Fruit fly (Drosophila melanogaster): Measurements from ENCODE around the gene Cby.
A peak's percentile ranks its signal among the peaks of the same experiment; 100 is the strongest.

Cby gene

dm6 chr3R:21848271-21848670 is 19.5 kb upstream of the Cby start:
- no peak for TF ChIP-seq CG17801 (GFP tag; optimal IDR thresholded peaks at IDR 0.05; ENCODE audit: partially characterized antibody)

dm6 chr3R:21848987-21849442 is 18.8 kb upstream of the Cby start:
- TF ChIP-seq CG17801 (GFP tag; optimal IDR thresholded peaks at IDR 0.05; ENCODE audit: partially characterized antibody): peak; percentile 94

- no peak for TF ChIP-seq CG17801 (GFP tag; optimal IDR thresholded peaks at IDR 0.05; ENCODE audit: partially characterized antibody)
Measured at dm6 chr3R:21849988-21850460, 17.8 kb upstream of the Cby start.

- TF ChIP-seq CG17801 (GFP tag; optimal IDR thresholded peaks at IDR 0.05; ENCODE audit: partially characterized antibody): no peak
Measured at dm6 chr3R:21851592-21852578, 15.9 kb upstream of the Cby start.

- peak; percentile 68 for TF ChIP-seq CG17801 (GFP tag; optimal IDR thresholded peaks at IDR 0.05; ENCODE audit: partially characterized antibody)
Measured at dm6 chr3R:21852579-21853233, 15.1 kb upstream of the Cby start.

- TF ChIP-seq CG17801 (GFP tag; optimal IDR thresholded peaks at IDR 0.05; ENCODE audit: partially characterized antibody): peak; percentile 19
Measured at dm6 chr3R:21853618-21854573, 13.9 kb upstream of the Cby start.

- no peak for TF ChIP-seq CG17801 (GFP tag; optimal IDR thresholded peaks at IDR 0.05; ENCODE audit: partially characterized antibody)
Measured at dm6 chr3R:21854574-21855468, 13.0 kb upstream of the Cby start.

- no peak for TF ChIP-seq CG17801 (GFP tag; optimal IDR thresholded peaks at IDR 0.05; ENCODE audit: partially characterized antibody)
Measured at dm6 chr3R:21855469-21855826, 12.4 kb upstream of the Cby start.

- TF ChIP-seq CG17801 (GFP tag; optimal IDR thresholded peaks at IDR 0.05; ENCODE audit: partially characterized antibody): peak; percentile 3
Measured at dm6 chr3R:21856098-21856872, 11.5 kb upstream of the Cby start, which contains the start of gene glec. TSS of gene glec (minus strand) at chr3R:21856266.

- TF ChIP-seq CG17801 (GFP tag; optimal IDR thresholded peaks at IDR 0.05; ENCODE audit: partially characterized antibody): no peak
Measured at dm6 chr3R:21856873-21857243, 10.9 kb upstream of the Cby start.

- no peak for TF ChIP-seq CG17801 (GFP tag; optimal IDR thresholded peaks at IDR 0.05; ENCODE audit: partially characterized antibody)
Measured at dm6 chr3R:21857509-21857908, 10.3 kb upstream of the Cby start.

dm6 chr3R:21858290-21858875 is 9.4 kb upstream of the Cby start:
- no peak for TF ChIP-seq CG17801 (GFP tag; optimal IDR thresholded peaks at IDR 0.05; ENCODE audit: partially characterized antibody)

- no peak for TF ChIP-seq CG17801 (GFP tag; optimal IDR thresholded peaks at IDR 0.05; ENCODE audit: partially characterized antibody)
Measured at dm6 chr3R:21859509-21859908, 8.3 kb upstream of the Cby start.
